Fruit fly (Drosophila melanogaster) whole organism, embryonic: ENCODE data around the gene CG3630.

Source experiments
- Atf6 ChIP-seq: fragments of 200-800 bp; sonication (Bioruptor generic); IDR thresholded peaks from 2 replicates; pipeline ENCODE4 v1.3.6; 2022; ENCODE audit warnings: missing biosample characterization, missing genetic modification characterization
- CG10959 ChIP-seq: fragments of 200-800 bp; sonication (Bioruptor generic); IDR thresholded peaks from 2 replicates; pipeline ENCODE4 v1.3.6; 2022; ENCODE audit warnings: missing biosample characterization, missing genetic modification characterization
- CG11723 ChIP-seq: fragments of 200-800 bp; sonication (Bioruptor generic); optimal IDR thresholded peaks from 2 replicates; lab custom pipeline; 2017; ENCODE audit warnings: missing biosample characterization, mild to moderate bottlenecking, missing genetic modification characterization
- CG13123 ChIP-seq: fragments of 200-800 bp; sonication (Bioruptor generic); optimal IDR thresholded peaks from 2 replicates; lab custom pipeline; 2016; ENCODE audit warnings: missing biosample characterization, missing genetic modification characterization
- CG1603 ChIP-seq: fragments of 200-800 bp; sonication (Bioruptor generic); optimal IDR thresholded peaks from 2 replicates; lab custom pipeline; 2019; ENCODE audit warnings: missing biosample characterization, mild to moderate bottlenecking, missing genetic modification characterization, moderate library complexity
- CG1647 ChIP-seq: fragments of 200-800 bp; sonication (Bioruptor generic); optimal IDR thresholded peaks from 3 replicates; lab custom pipeline; 2016; ENCODE audit warnings: missing biosample characterization, missing genetic modification characterization
- CG17385 ChIP-seq: fragments of 200-800 bp; sonication (Bioruptor generic); optimal IDR thresholded peaks from 3 replicates; lab custom pipeline; 2018; ENCODE audit warnings: missing biosample characterization, mild to moderate bottlenecking, missing genetic modification characterization
- CG18011 ChIP-seq: fragments of 200-800 bp; sonication (Bioruptor generic); optimal IDR thresholded peaks from 2 replicates; lab custom pipeline; 2017; ENCODE audit warnings: missing biosample characterization, missing genetic modification characterization, mild to moderate bottlenecking, moderate library complexity, missing genotype
- CG18619 ChIP-seq: fragments of 200-800 bp; sonication (Bioruptor generic); optimal IDR thresholded peaks from 3 replicates; lab custom pipeline; 2017; ENCODE audit warnings: missing biosample characterization, mild to moderate bottlenecking, missing genetic modification characterization
- CG30403 ChIP-seq: fragments of 200-800 bp; sonication (Bioruptor generic); optimal IDR thresholded peaks from 3 replicates; lab custom pipeline; 2016; ENCODE audit warnings: missing biosample characterization, missing genetic modification characterization
- CG32767 ChIP-seq: fragments of 200-800 bp; sonication (Bioruptor generic); IDR thresholded peaks from 2 replicates; pipeline ENCODE4 v1.3.6; 2022; ENCODE audit warnings: missing biosample characterization, missing genetic modification characterization
- CG3281 ChIP-seq: fragments of 200-800 bp; sonication (Bioruptor generic); optimal IDR thresholded peaks from 3 replicates; lab custom pipeline; 2017; ENCODE audit warnings: missing biosample characterization, mild to moderate bottlenecking, missing genetic modification characterization
- CG6272 ChIP-seq: fragments of 200-800 bp; sonication (Bioruptor generic); IDR thresholded peaks from 2 replicates; pipeline ENCODE4 v1.3.6; 2022; ENCODE audit warnings: missing biosample characterization, missing genetic modification characterization
- CG7839 ChIP-seq: fragments of 200-800 bp; sonication (Bioruptor generic); optimal IDR thresholded peaks from 3 replicates; lab custom pipeline; 2018; ENCODE audit warnings: missing biosample characterization, mild to moderate bottlenecking, missing genetic modification characterization, moderate library complexity
- CG8924 ChIP-seq: fragments of 200-800 bp; optimal IDR thresholded peaks from 3 replicates; lab custom pipeline; 2019; ENCODE audit warnings: missing biosample characterization, mild to moderate bottlenecking, missing genetic modification characterization, moderate library complexity
- Camta ChIP-seq: fragments of 200-800 bp; sonication (Bioruptor generic); optimal IDR thresholded peaks from 2 replicates; lab custom pipeline; 2016; ENCODE audit warnings: missing biosample characterization, missing genetic modification characterization
- Chrac-16 ChIP-seq: fragments of 200-800 bp; sonication (Bioruptor generic); optimal IDR thresholded peaks from 3 replicates; lab custom pipeline; 2016; ENCODE audit warnings: missing biosample characterization, missing genetic modification characterization
- CoRest ChIP-seq: fragments of 200-800 bp; sonication (Bioruptor generic); optimal IDR thresholded peaks from 3 replicates; lab custom pipeline; 2018; ENCODE audit warnings: missing biosample characterization, mild to moderate bottlenecking, missing genetic modification characterization, moderate library complexity
- D19A ChIP-seq: fragments of 200-800 bp; optimal IDR thresholded peaks from 3 replicates; lab custom pipeline; 2019; ENCODE audit warnings: missing biosample characterization, mild to moderate bottlenecking, missing genetic modification characterization, moderate library complexity
- Dll ChIP-seq: fragments of 200-800 bp; sonication (Bioruptor generic); IDR thresholded peaks from 4 replicates; pipeline ENCODE4 v1.3.6; 2022; ENCODE audit warnings: missing biosample characterization, missing genetic modification characterization; ENCODE audit not compliant: partially characterized antibody
- Dp ChIP-seq: fragments of 200-800 bp; sonication (Bioruptor generic); optimal IDR thresholded peaks from 2 replicates; lab custom pipeline; 2018; ENCODE audit warnings: missing biosample characterization, mild to moderate bottlenecking, missing genetic modification characterization, moderate library complexity
- Ets65A ChIP-seq: fragments of 200-800 bp; sonication (Bioruptor generic); peaks from one replicate; lab custom pipeline; 2016; ENCODE audit warnings: missing biosample characterization, missing genetic modification characterization
- Myb ChIP-seq: fragments of 200-800 bp; sonication (Bioruptor generic); optimal IDR thresholded peaks from 2 replicates; lab custom pipeline; 2016; ENCODE audit warnings: missing biosample characterization, missing genetic modification characterization
- NFAT ChIP-seq: fragments of 200-800 bp; sonication (Bioruptor generic); IDR thresholded peaks from 2 replicates; pipeline ENCODE4 v1.3.6; 2022; ENCODE audit warnings: missing biosample characterization, missing genetic modification characterization
- Nf-YB ChIP-seq: fragments of 200-800 bp; sonication (Bioruptor generic); optimal IDR thresholded peaks from 3 replicates; lab custom pipeline; 2019; ENCODE audit warnings: missing biosample characterization, mild to moderate bottlenecking, missing genetic modification characterization, moderate library complexity
- Nf-YC ChIP-seq: fragments of 200-800 bp; optimal IDR thresholded peaks from 3 replicates; lab custom pipeline; 2019; ENCODE audit warnings: missing biosample characterization, mild to moderate bottlenecking, missing genetic modification characterization, moderate library complexity
- Oaz ChIP-seq: fragments of 200-800 bp; sonication (Bioruptor generic); IDR thresholded peaks from 2 replicates; pipeline ENCODE4 v1.3.6; 2022; ENCODE audit warnings: missing biosample characterization, missing genetic modification characterization
- Side ChIP-seq: fragments of 200-800 bp; sonication (Bioruptor generic); optimal IDR thresholded peaks from 2 replicates; lab custom pipeline; 2016; ENCODE audit warnings: missing biosample characterization, missing genetic modification characterization
- Sox102F ChIP-seq: fragments of 200-800 bp; sonication (Bioruptor generic); optimal IDR thresholded peaks from 2 replicates; lab custom pipeline; 2018; ENCODE audit warnings: missing biosample characterization, mild to moderate bottlenecking, missing genetic modification characterization, moderate library complexity
- Sry-δ ChIP-seq: fragments of 200-800 bp; sonication (Bioruptor generic); optimal IDR thresholded peaks from 2 replicates; lab custom pipeline; 2016; ENCODE audit warnings: missing biosample characterization, missing genetic modification characterization
- ash1 ChIP-seq: fragments of 200-800 bp; sonication (Bioruptor generic); optimal IDR thresholded peaks from 2 replicates; lab custom pipeline; 2018; ENCODE audit warnings: missing biosample characterization, mild to moderate bottlenecking, missing genetic modification characterization
- btn ChIP-seq: fragments of 200-800 bp; sonication (Bioruptor generic); optimal IDR thresholded peaks from 2 replicates; lab custom pipeline; 2016; ENCODE audit warnings: missing biosample characterization, missing genetic modification characterization
- chinmo ChIP-seq: fragments of 200-800 bp; sonication (Bioruptor generic); IDR thresholded peaks from 4 replicates; pipeline ENCODE4 v1.3.6; 2022; ENCODE audit warnings: missing biosample characterization, missing genetic modification characterization; ENCODE audit not compliant: partially characterized antibody
- croc ChIP-seq: fragments of 200-800 bp; sonication (Bioruptor generic); conservative IDR thresholded peaks from 3 replicates; pipeline ENCODE4 v1.3.6; 2022; ENCODE audit warnings: missing biosample characterization, missing genetic modification characterization
- da ChIP-seq: fragments of 200-800 bp; sonication (Bioruptor generic); optimal IDR thresholded peaks from 2 replicates; lab custom pipeline; 2016; ENCODE audit warnings: missing biosample characterization, missing genetic modification characterization
- danr ChIP-seq: fragments of 200-800 bp; sonication (Bioruptor generic); IDR thresholded peaks from 2 replicates; pipeline ENCODE4 v1.3.6; 2022; ENCODE audit warnings: missing biosample characterization, missing genetic modification characterization
- gcm2 ChIP-seq: fragments of 200-800 bp; sonication (Bioruptor generic); optimal IDR thresholded peaks from 2 replicates; lab custom pipeline; 2016; ENCODE audit warnings: missing biosample characterization, missing genetic modification characterization
- insv ChIP-seq, 2 experiments: fragments of 200-800 bp; sonication (Bioruptor generic); optimal IDR thresholded peaks; 3 replicates each; lab custom pipeline; 2016 to 2018; ENCODE audit warnings: missing biosample characterization in 2 of 2, missing genetic modification characterization in 2 of 2
- kah ChIP-seq: fragments of 200-800 bp; sonication (Bioruptor generic); optimal IDR thresholded peaks from 2 replicates; lab custom pipeline; 2018; ENCODE audit warnings: missing biosample characterization, mild to moderate bottlenecking, missing genetic modification characterization
- pan ChIP-seq, 4 experiments: fragments of >200 bp in 3 of 4; fragments of 200-800 bp in 1 of 4; sonication (Bioruptor generic) in 1 of 4; optimal IDR thresholded peaks in 3 of 4; IDR thresholded peaks in 1 of 4; 2 replicates each; pipeline versions ENCODE4 v1.3.6 to Lab custom; 2017 to 2022; ENCODE audit warnings: missing biosample characterization in 2 of 4, missing genetic modification characterization in 2 of 4, mixed read lengths in 1 of 4
- sens ChIP-seq: fragments of 200-800 bp; sonication (Bioruptor generic); peaks from one replicate; lab custom pipeline; 2016; ENCODE audit warnings: missing biosample characterization, missing genetic modification characterization
- seq ChIP-seq: fragments of 200-800 bp; sonication (Bioruptor generic); IDR thresholded peaks from 2 replicates; pipeline ENCODE4 v1.3.6; 2022; ENCODE audit warnings: missing biosample characterization, missing genetic modification characterization
- tio ChIP-seq: fragments of 200-800 bp; sonication (Bioruptor generic); optimal IDR thresholded peaks from 2 replicates; lab custom pipeline; 2017; ENCODE audit warnings: missing biosample characterization, missing genetic modification characterization, inconsistent platforms
- trh ChIP-seq: fragments of 200-800 bp; sonication (Bioruptor generic); optimal IDR thresholded peaks from 2 replicates; lab custom pipeline; 2016; ENCODE audit warnings: missing biosample characterization, missing genetic modification characterization
- unc-4 ChIP-seq: fragments of 200-800 bp; sonication (Bioruptor generic); IDR thresholded peaks from 2 replicates; pipeline ENCODE4 v1.3.6; 2022; ENCODE audit warnings: missing biosample characterization, missing genetic modification characterization; ENCODE audit not compliant: partially characterized antibody
- vnd ChIP-seq: fragments of 200-800 bp; sonication (Bioruptor generic); IDR thresholded peaks from 3 replicates; pipeline ENCODE4 v1.3.6; 2022; ENCODE audit warnings: missing biosample characterization, missing genetic modification characterization; ENCODE audit not compliant: partially characterized antibody
- wek ChIP-seq: fragments of 200-800 bp; sonication (Bioruptor generic); optimal IDR thresholded peaks from 3 replicates; lab custom pipeline; 2018; ENCODE audit warnings: missing biosample characterization, mild to moderate bottlenecking, missing genetic modification characterization, moderate library complexity
- zfh1 ChIP-seq: fragments of 200-800 bp; sonication (Bioruptor generic); IDR thresholded peaks from 3 replicates; pipeline ENCODE4 v1.3.6; 2022; ENCODE audit warnings: missing biosample characterization, missing genetic modification characterization

Gene CG3630

DNA sequence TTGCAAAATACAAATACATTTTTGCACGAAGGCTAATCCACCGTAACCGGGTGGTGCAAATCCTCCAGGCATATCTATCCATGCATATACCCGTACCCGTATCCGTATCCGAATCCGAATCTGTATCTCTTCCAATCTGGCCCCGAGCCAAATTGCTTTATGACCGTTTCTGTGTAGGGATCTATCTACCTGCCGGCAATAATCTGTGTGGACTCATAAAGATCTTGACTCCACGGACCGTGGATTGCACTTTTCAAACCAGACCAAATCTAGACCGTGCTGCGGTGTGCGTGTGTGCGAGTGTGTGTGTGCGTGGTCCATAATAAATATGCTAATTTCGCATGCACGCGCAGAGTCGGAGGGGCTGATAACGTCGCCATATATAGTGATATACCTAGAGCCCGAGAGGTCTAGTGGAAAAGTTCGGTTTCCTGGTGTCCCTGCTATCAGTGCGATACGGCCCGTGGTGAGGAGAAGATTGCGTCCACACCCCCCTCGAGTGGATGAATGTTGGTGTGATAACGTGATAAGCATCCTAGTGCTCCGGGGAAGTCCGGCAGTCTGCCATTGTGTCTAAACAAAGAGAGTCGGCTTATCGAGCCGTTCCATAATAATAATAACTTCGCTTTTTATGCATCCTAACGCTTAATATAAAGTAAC is 19.6 kb upstream of the CG3630 start (continued):
- no peak for TF ChIP-seq Camta (GFP tag; lab: Kevin White, UChicago)
- no peak for TF ChIP-seq da

- TF ChIP-seq wek (GFP tag; lab: Kevin White, UChicago) (no peak), Nf-YC (tag; lab: Kevin White, UChicago) (peak; percentile 94), sens (GFP tag; lab: Kevin White, UChicago) (no peak), Chrac-16 (GFP tag; lab: Kevin White, UChicago) (no peak), insv (GFP tag; optimal IDR thresholded peaks at IDR 0.05; lab: Kevin White, UChicago) (no peak), CG13123 (GFP tag; lab: Kevin White, UChicago) (no peak), danr (GFP tag; lab: Robert Waterston, UW) (no peak), Sox102F (no peak), CoRest (tag; lab: Kevin White, UChicago) (no peak), CG3281 (GFP tag; lab: Kevin White, UChicago) (no peak), btn (GFP tag; lab: Kevin White, UChicago) (no peak), Atf6 (GFP tag; lab: Robert Waterston, UW) (no peak), Nf-YB (GFP tag; lab: Kevin White, UChicago) (peak; percentile 94), CG11723 (no peak), ash1 (GFP tag; lab: Kevin White, UChicago) (no peak), CG32767 (no peak), CG10959 (GFP tag; lab: Robert Waterston, UW) (no peak), gcm2 (GFP tag; lab: Kevin White, UChicago) (no peak), seq (peak; percentile 47; the same call in 1 of the 2 replicates), CG18011 (no peak)
- TF ChIP-seq, all 482 proteins: peak for 3
These were observed 19.1 kb upstream of the CG3630 start for dm6 chrX:2142935-2143312.

DNA sequence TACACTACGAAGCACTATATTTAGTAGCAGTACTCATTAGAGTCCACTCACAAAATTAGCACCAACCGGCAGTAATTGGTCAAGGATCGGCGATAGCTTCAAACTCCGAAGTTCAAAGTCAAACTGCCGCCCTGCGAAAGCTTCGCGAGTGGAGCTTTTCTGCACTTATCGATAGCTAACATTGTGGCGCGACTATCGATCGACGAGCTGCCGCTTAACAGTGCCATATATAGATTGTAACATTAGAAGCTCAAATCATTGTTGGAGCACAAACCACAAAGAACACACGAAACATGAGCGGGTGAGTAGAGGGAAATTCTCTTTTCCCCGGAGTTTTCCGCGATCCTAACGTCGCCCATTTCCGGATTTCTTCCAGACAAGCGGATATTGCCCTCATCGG is 16.9 kb upstream of the CG3630 start, which contains the start of gene Pgd:
TSS of gene Pgd (plus strand) at position 23 of the 400 bp plus-strand sequence.
- peak; percentile 70; the same call in 1 of the 4 replicates for TF ChIP-seq chinmo
- TF ChIP-seq vnd (GFP tag; lab: Robert Waterston, UW): peak; percentile 43; the same call in 1 of the 3 replicates
- TF ChIP-seq kah (GFP tag; lab: Kevin White, UChicago): no peak
- no peak for TF ChIP-seq CG1603
- TF ChIP-seq D19A: no peak
- TF ChIP-seq CG6272 (GFP tag; lab: Robert Waterston, UW): no peak
- no peak for TF ChIP-seq CG30403 (GFP tag; lab: Kevin White, UChicago)
- TF ChIP-seq CG18619 (GFP tag; lab: Kevin White, UChicago): no peak
- no peak for TF ChIP-seq tio (GFP tag; lab: Kevin White, UChicago)
- no peak for TF ChIP-seq NFAT (GFP tag; lab: Robert Waterston, UW)
- TF ChIP-seq CG7839 (tag; lab: Kevin White, UChicago): no peak
- peak; percentile 79 for TF ChIP-seq unc-4 (GFP tag; lab: Robert Waterston, UW)
- TF ChIP-seq CG8924 (tag; lab: Kevin White, UChicago): no peak
- peak; percentile 59 for TF ChIP-seq Sry-δ (GFP tag; lab: Kevin White, UChicago)
- TF ChIP-seq pan (optimal IDR thresholded peaks at IDR 0.05; lab: Kevin White, UChicago): no peak
- peak in 1 of 2 experiments; percentile 29 for TF ChIP-seq pan (GFP tag; optimal IDR thresholded peaks at IDR 0.05 in 1 of 2, IDR thresholded peaks at IDR 0.05 in 1 of 2)
- TF ChIP-seq Dp (GFP tag; lab: Kevin White, UChicago): peak; percentile 75
- TF ChIP-seq Oaz (GFP tag; lab: Robert Waterston, UW): no peak
- peak; percentile 45 for TF ChIP-seq Ets65A (GFP tag; lab: Kevin White, UChicago)
- TF ChIP-seq Nf-YC (tag; lab: Kevin White, UChicago): peak; percentile 12
- TF ChIP-seq CG17385 (GFP tag; lab: Kevin White, UChicago): no peak
- no peak for TF ChIP-seq CG1647
- TF ChIP-seq trh: no peak
- no peak for TF ChIP-seq croc (GFP tag; lab: Robert Waterston, UW)
- no peak for TF ChIP-seq zfh1 (GFP tag; lab: Robert Waterston, UW)
- peak; percentile 57; the same call in 2 of the 4 replicates for TF ChIP-seq Dll (GFP tag; lab: Robert Waterston, UW)
- peak; percentile 73 for TF ChIP-seq Myb (GFP tag; lab: Kevin White, UChicago)
- no peak for TF ChIP-seq Side (GFP tag; lab: Kevin White, UChicago)
